Worm (Caenorhabditis elegans) whole organism, L2 larva: ENCODE results near the gene hsp-6.

Experiments
- C34F6.9 ChIP-seq: fragments of 150-350 bp; optimal IDR thresholded peaks from 2 replicates; lab custom pipeline; 2014; ENCODE audit warnings: missing biosample characterization, missing genetic modification characterization
- F13H6.1 ChIP-seq: sonication (generic microtip); optimal IDR thresholded peaks from 2 replicates; lab custom pipeline; 2016; ENCODE audit warnings: missing genetic modification characterization, missing compliant biosample characterization
- Y55F3AM.14 ChIP-seq: fragments of 200-800 bp; sonication (Bioruptor generic); optimal IDR thresholded peaks from 2 replicates; lab custom pipeline; 2018; ENCODE audit warnings: mild to moderate bottlenecking, missing genetic modification characterization, missing compliant biosample characterization
- ZK546.5 ChIP-seq: sonication (generic microtip); optimal IDR thresholded peaks from 2 replicates; lab custom pipeline; 2017; ENCODE audit warnings: missing biosample characterization, missing genetic modification characterization
- alr-1 ChIP-seq: fragments of 150-350 bp; optimal IDR thresholded peaks from 2 replicates; lab custom pipeline; 2014; ENCODE audit warnings: missing biosample characterization, missing genetic modification characterization
- ama-1 ChIP-seq: fragments of 150-350 bp; optimal IDR thresholded peaks from 2 replicates; lab custom pipeline; 2018; ENCODE audit warnings: inconsistent platforms
- blmp-1 ChIP-seq: sonication (generic microtip); optimal IDR thresholded peaks from 2 replicates; lab custom pipeline; 2017; ENCODE audit warnings: missing genetic modification characterization, mild to moderate bottlenecking, missing compliant biosample characterization, antibody characterized with exemption, moderate library complexity; ENCODE audit not compliant: insufficient read depth
- ceh-16 ChIP-seq: fragments of 150-350 bp; optimal IDR thresholded peaks from 2 replicates; lab custom pipeline; 2014; ENCODE audit warnings: missing biosample characterization, missing genetic modification characterization
- crh-2 ChIP-seq: sonication (generic microtip); optimal IDR thresholded peaks from 2 replicates; lab custom pipeline; 2017; ENCODE audit warnings: missing biosample characterization, missing genetic modification characterization
- egl-27 ChIP-seq: sonication (generic microtip); optimal IDR thresholded peaks from 3 replicates; lab custom pipeline; 2017; ENCODE audit warnings: missing biosample characterization, missing genetic modification reagents, missing genetic modification characterization
- elt-1 ChIP-seq: fragments of 150-350 bp; optimal IDR thresholded peaks from 2 replicates; lab custom pipeline; 2014; ENCODE audit warnings: missing biosample characterization, missing genetic modification characterization
- elt-3 ChIP-seq: sonication (generic microtip); optimal IDR thresholded peaks from 2 replicates; lab custom pipeline; 2017; ENCODE audit warnings: missing biosample characterization, missing genetic modification characterization
- fos-1 ChIP-seq: fragments of 150-350 bp; optimal IDR thresholded peaks from 2 replicates; lab custom pipeline; 2014; ENCODE audit warnings: missing biosample characterization, missing genetic modification characterization
- gmeb-1 ChIP-seq: fragments of 150-350 bp; optimal IDR thresholded peaks from 2 replicates; lab custom pipeline; 2014; ENCODE audit warnings: missing biosample characterization, missing genetic modification characterization
- lin-11 ChIP-seq: fragments of 150-350 bp; sonication (generic microtip); optimal IDR thresholded peaks from 2 replicates; lab custom pipeline; 2014; ENCODE audit warnings: missing biosample characterization, missing genetic modification characterization, inconsistent platforms, mixed read lengths
- lin-13 ChIP-seq: fragments of 150-350 bp; optimal IDR thresholded peaks from 2 replicates; lab custom pipeline; 2014; ENCODE audit warnings: missing biosample characterization, missing genetic modification reagents, missing genetic modification characterization
- lin-39 ChIP-seq: fragments of 150-350 bp; optimal IDR thresholded peaks from 2 replicates; lab custom pipeline; 2014; ENCODE audit warnings: missing biosample characterization, missing genetic modification reagents, missing genetic modification characterization
- lsy-2 ChIP-seq, 2 experiments: fragments of 150-350 bp in 1 of 2; sonication (generic microtip) in 1 of 2; optimal IDR thresholded peaks; 2 replicates each; lab custom pipeline; 2014 to 2017; ENCODE audit warnings: missing biosample characterization in 2 of 2, missing genetic modification characterization in 2 of 2
- mbf-1 ChIP-seq: sonication (generic microtip); optimal IDR thresholded peaks from 2 replicates; lab custom pipeline; 2017; ENCODE audit warnings: missing biosample characterization, missing genetic modification characterization
- mdl-1 ChIP-seq, 2 experiments: fragments of 150-350 bp in 1 of 2; sonication (generic microtip) in 1 of 2; optimal IDR thresholded peaks; 2 replicates each; lab custom pipeline; 2017; ENCODE audit warnings: missing biosample characterization in 2 of 2, missing genetic modification characterization in 2 of 2
- nhr-10 ChIP-seq: sonication (generic microtip); optimal IDR thresholded peaks from 2 replicates; lab custom pipeline; 2017; ENCODE audit warnings: missing biosample characterization, missing genetic modification characterization
- nhr-129 ChIP-seq: fragments of 150-350 bp; optimal IDR thresholded peaks from 2 replicates; lab custom pipeline; 2014; ENCODE audit warnings: missing biosample characterization, missing genetic modification characterization
- nhr-21 ChIP-seq: fragments of 150-350 bp; optimal IDR thresholded peaks from 2 replicates; lab custom pipeline; 2014; ENCODE audit warnings: missing biosample characterization, missing genetic modification characterization
- nhr-237 ChIP-seq: fragments of 150-350 bp; optimal IDR thresholded peaks from 2 replicates; lab custom pipeline; 2014; ENCODE audit warnings: missing biosample characterization, missing genetic modification characterization
- nhr-25 ChIP-seq: fragments of 150-350 bp; sonication (generic microtip); optimal IDR thresholded peaks from 3 replicates; lab custom pipeline; 2014; ENCODE audit warnings: missing biosample characterization, missing genetic modification characterization
- nhr-6 ChIP-seq: fragments of 150-350 bp; optimal IDR thresholded peaks from 2 replicates; lab custom pipeline; 2014; ENCODE audit warnings: missing biosample characterization, missing genetic modification characterization
- nhr-77 ChIP-seq: fragments of 150-350 bp; optimal IDR thresholded peaks from 2 replicates; lab custom pipeline; 2014; ENCODE audit warnings: missing biosample characterization, missing genetic modification characterization
- peb-1 ChIP-seq: fragments of 150-350 bp; optimal IDR thresholded peaks from 2 replicates; lab custom pipeline; 2014; ENCODE audit warnings: missing biosample characterization, missing genetic modification characterization
- sem-4 ChIP-seq: fragments of 150-350 bp; optimal IDR thresholded peaks from 2 replicates; lab custom pipeline; 2014; ENCODE audit warnings: missing biosample characterization, missing genetic modification reagents, missing genetic modification characterization
- skn-1 ChIP-seq: sonication (generic microtip); optimal IDR thresholded peaks from 2 replicates; lab custom pipeline; 2017; ENCODE audit warnings: missing biosample characterization, missing genetic modification characterization
- sma-9 ChIP-seq, 2 experiments: fragments of 150-350 bp in 1 of 2; sonication (generic microtip) in 1 of 2; optimal IDR thresholded peaks; 2 replicates each; lab custom pipeline; 2014 to 2016; ENCODE audit warnings: missing genetic modification characterization in 2 of 2, mild to moderate bottlenecking in 1 of 2, missing biosample characterization in 1 of 2, missing compliant biosample characterization in 1 of 2, missing genetic modification reagents in 1 of 2, moderate library complexity in 1 of 2
- snpc-4 ChIP-seq: fragments of 150-350 bp; optimal IDR thresholded peaks from 2 replicates; lab custom pipeline; 2014; ENCODE audit warnings: missing biosample characterization, missing genetic modification characterization
- unc-39 ChIP-seq: fragments of 150-350 bp; optimal IDR thresholded peaks from 2 replicates; lab custom pipeline; 2014; ENCODE audit warnings: missing biosample characterization, missing genetic modification characterization
- unc-55 ChIP-seq: fragments of 150-350 bp; sonication (generic microtip); optimal IDR thresholded peaks from 3 replicates; lab custom pipeline; 2014; ENCODE audit warnings: missing biosample characterization, missing genetic modification reagents, missing genetic modification characterization
- unc-62 ChIP-seq: fragments of 150-350 bp; optimal IDR thresholded peaks from 2 replicates; lab custom pipeline; 2014; ENCODE audit warnings: missing biosample characterization, missing genetic modification reagents, missing genetic modification characterization
- zag-1 ChIP-seq: fragments of 150-350 bp; optimal IDR thresholded peaks from 2 replicates; lab custom pipeline; 2014; ENCODE audit warnings: missing biosample characterization, missing genetic modification characterization
- ztf-1 ChIP-seq: fragments of 200-800 bp; sonication (Bioruptor generic); conservative IDR thresholded peaks from 2 replicates; pipeline ENCODE4 v1.3.6; 2022; ENCODE audit warnings: missing genetic modification characterization, missing compliant biosample characterization
- ztf-11 ChIP-seq: sonication (generic microtip); optimal IDR thresholded peaks from 2 replicates; lab custom pipeline; 2017; ENCODE audit warnings: missing biosample characterization, missing genetic modification characterization

hsp-6 gene

ce11 chrV:4870627-4871026, 44.1 kb upstream of the hsp-6 start:
- no peak for TF ChIP-seq unc-62
- no peak for TF ChIP-seq zag-1 (tag; lab: Kevin White, UChicago)
- no peak for TF ChIP-seq nhr-129 (tag; lab: Kevin White, UChicago)
- peak in 1 of 2 experiments; percentile 32 for TF ChIP-seq lsy-2 (tag; optimal IDR thresholded peaks at IDR 0.05; lab: Kevin White, UChicago)
- no peak for TF ChIP-seq alr-1 (tag; lab: Kevin White, UChicago)
- TF ChIP-seq F13H6.1 (tag; lab: Kevin White, UChicago): no peak
- TF ChIP-seq nhr-21 (tag; lab: Kevin White, UChicago): peak; percentile 42
- TF ChIP-seq elt-3 (tag; lab: Kevin White, UChicago): no peak
- no peak for TF ChIP-seq gmeb-1 (tag; lab: Kevin White, UChicago)

- no peak for TF ChIP-seq sem-4
- TF ChIP-seq egl-27 (tag; lab: Kevin White, UChicago): no peak
- TF ChIP-seq peb-1 (tag; lab: Kevin White, UChicago): no peak
- TF ChIP-seq unc-55: no peak
- no peak for TF ChIP-seq lin-11 (tag; lab: Kevin White, UChicago)
- no peak for TF ChIP-seq snpc-4
- TF ChIP-seq mdl-1 (tag; optimal IDR thresholded peaks at IDR 0.05; lab: Kevin White, UChicago): no peak
- TF ChIP-seq unc-62: no peak
- no peak for TF ChIP-seq nhr-10 (tag; lab: Kevin White, UChicago)
Measured at ce11 chrV:4868698-4869097, 42.1 kb upstream of the hsp-6 start.

- TF ChIP-seq ZK546.5 (tag; lab: Kevin White, UChicago) (no peak), lsy-2 (tag; optimal IDR thresholded peaks at IDR 0.05; lab: Kevin White, UChicago) (peak in 1 of 2 experiments; percentile 12), zag-1 (tag; lab: Kevin White, UChicago) (no peak)
Measured at ce11 chrV:4867535-4867934, 41.0 kb upstream of the hsp-6 start.

- no peak for TF ChIP-seq nhr-25 (tag; lab: Kevin White, UChicago)
- no peak for TF ChIP-seq elt-3 (tag; lab: Kevin White, UChicago)
- TF ChIP-seq Y55F3AM.14 (GFP tag; lab: Kevin White, UChicago): no peak
- TF ChIP-seq mdl-1 (tag; optimal IDR thresholded peaks at IDR 0.05; lab: Kevin White, UChicago): no peak
- no peak for TF ChIP-seq mbf-1 (tag; lab: Kevin White, UChicago)
- TF ChIP-seq blmp-1 (tag; lab: Kevin White, UChicago): no peak
- no peak for TF ChIP-seq unc-39 (tag; lab: Kevin White, UChicago)
- no peak for TF ChIP-seq ztf-1
- no peak for TF ChIP-seq ZK546.5 (tag; lab: Kevin White, UChicago)
- TF ChIP-seq, all 48 proteins: peak for 0
Measured at ce11 chrV:4865364-4865763, 38.8 kb upstream of the hsp-6 start, which contains the start of gene srd-32. srd-32 (plus strand) TSS chrV:4865664.

ce11 chrV:4864330-4864729, 37.8 kb upstream of the hsp-6 start:
- no peak for TF ChIP-seq skn-1
- no peak for TF ChIP-seq elt-1 (tag; lab: Kevin White, UChicago)
- TF ChIP-seq nhr-21 (tag; lab: Kevin White, UChicago): no peak
- no peak for TF ChIP-seq fos-1 (tag; lab: Kevin White, UChicago)
- no peak for TF ChIP-seq F13H6.1 (tag; lab: Kevin White, UChicago)
- no peak for TF ChIP-seq lin-39
- TF ChIP-seq Y55F3AM.14 (GFP tag; lab: Kevin White, UChicago): no peak
- no peak for TF ChIP-seq alr-1 (tag; lab: Kevin White, UChicago)
- no peak for TF ChIP-seq nhr-25 (tag; lab: Kevin White, UChicago)
- no peak for TF ChIP-seq nhr-237 (tag; lab: Kevin White, UChicago)
- TF ChIP-seq C34F6.9 (tag; lab: Kevin White, UChicago): no peak
- TF ChIP-seq lin-11 (tag; lab: Kevin White, UChicago): no peak
- no peak for TF ChIP-seq elt-3 (tag; lab: Kevin White, UChicago)
- no peak for TF ChIP-seq egl-27 (tag; lab: Kevin White, UChicago)
- no peak for TF ChIP-seq ztf-11 (tag; lab: Kevin White, UChicago)

ce11 chrV:4862737-4863136, 36.2 kb upstream of the hsp-6 start, which contains the start of gene C37H5.13:
C37H5.13 (minus strand) TSS chrV:4862965.
- TF ChIP-seq lsy-2 (tag; optimal IDR thresholded peaks at IDR 0.05; lab: Kevin White, UChicago) (peak in 1 of 2 experiments; percentile 49), lin-13 (GFP tag; lab: Kevin White, UChicago) (no peak), nhr-25 (tag; lab: Kevin White, UChicago) (peak; percentile 22), zag-1 (tag; lab: Kevin White, UChicago) (no peak), lin-39 (no peak), unc-39 (tag; lab: Kevin White, UChicago) (no peak), sem-4 (no peak), blmp-1 (tag; lab: Kevin White, UChicago) (no peak), ama-1 (no peak), F13H6.1 (tag; lab: Kevin White, UChicago) (peak; percentile 65), ceh-16 (tag; lab: Kevin White, UChicago) (no peak), egl-27 (tag; lab: Kevin White, UChicago) (no peak), C34F6.9 (tag; lab: Kevin White, UChicago) (no peak), nhr-129 (tag; lab: Kevin White, UChicago) (peak; percentile 97), nhr-77 (tag; lab: Kevin White, UChicago) (no peak), sma-9 (GFP tag; optimal IDR thresholded peaks at IDR 0.05; lab: Kevin White, UChicago) (peak; percentile 67), sma-9 (tag; optimal IDR thresholded peaks at IDR 0.05; lab: Kevin White, UChicago) (no peak), fos-1 (tag; lab: Kevin White, UChicago) (peak; percentile 40), snpc-4 (no peak), unc-62 (no peak), crh-2 (tag; lab: Kevin White, UChicago) (peak; percentile 49), nhr-6 (tag; lab: Kevin White, UChicago) (no peak)
